Worm (Caenorhabditis elegans): ENCODE data around the gene srh-149.

Gene srh-149

DNA sequence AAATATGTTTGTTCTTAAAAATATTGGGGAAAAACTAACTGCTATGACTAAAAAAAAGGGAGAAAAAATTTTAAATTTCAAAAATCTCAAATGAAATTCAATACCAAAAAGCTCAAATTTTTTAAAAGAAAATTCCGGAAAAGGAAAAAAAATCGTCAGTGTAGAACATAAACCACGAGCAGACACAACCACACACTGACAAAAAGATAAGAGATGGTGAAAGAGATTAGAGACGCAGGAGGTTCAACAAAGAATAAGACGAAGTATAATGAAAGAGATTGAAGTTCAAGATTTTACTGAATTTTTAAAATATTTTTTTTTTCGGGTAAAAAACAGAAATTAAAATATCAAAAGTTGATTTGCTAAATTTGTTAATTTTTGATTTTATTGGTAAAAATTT lies 39.0 kb upstream of the srh-149 start:
- TF ChIP-seq nhr-25 (tag; optimal IDR thresholded peaks at IDR 0.05; ENCODE audit: borderline replicate concordance, insufficient read depth) (no peak), madf-9 (GFP tag; conservative IDR thresholded peaks at IDR 0.05) (no peak), fkh-10 (GFP tag; optimal IDR thresholded peaks at IDR 0.05) (no peak), unc-62 (GFP tag; optimal IDR thresholded peaks at IDR 0.05 in 1 of 2) (no peak), unc-62 (tag; optimal IDR thresholded peaks at IDR 0.05) (no peak), mdl-1 (tag; optimal IDR thresholded peaks at IDR 0.05) (peak in 1 of 2 experiments; percentile 36), ceh-82 (tag; optimal IDR thresholded peaks at IDR 0.05) (no peak), aly-2 (tag; optimal IDR thresholded peaks at IDR 0.05) (no peak), hlh-30 (tag; optimal IDR thresholded peaks at IDR 0.05; ENCODE audit: insufficient read depth) (peak; percentile 40), nhr-10 (tag; optimal IDR thresholded peaks at IDR 0.05) (no peak), dpl-1 (GFP tag; optimal IDR thresholded peaks at IDR 0.05) (no peak), spr-3 (GFP tag; optimal IDR thresholded peaks at IDR 0.05) (no peak), set-16 (GFP tag; IDR thresholded peaks at IDR 0.05) (no peak), pqm-1 (tag; optimal IDR thresholded peaks at IDR 0.05) (peak; percentile 59), nhr-42 (GFP tag; IDR thresholded peaks at IDR 0.05) (no peak), hlh-11 (tag; optimal IDR thresholded peaks at IDR 0.05) (peak; percentile 6), mep-1 (tag; optimal IDR thresholded peaks at IDR 0.05) (peak; percentile 16), ZK546.5 (tag; optimal IDR thresholded peaks at IDR 0.05) (no peak), snpc-1.2 (GFP tag; IDR thresholded peaks at IDR 0.05) (no peak), nhr-102 (tag; optimal IDR thresholded peaks at IDR 0.05) (no peak), cey-2 (tag; optimal IDR thresholded peaks at IDR 0.05; ENCODE audit: borderline replicate concordance, insufficient read depth) (no peak), nhr-28 (tag; optimal IDR thresholded peaks at IDR 0.05) (peak; percentile 81), arid-1 (GFP tag; conservative IDR thresholded peaks at IDR 0.05) (no peak), dmd-6 (GFP tag; IDR thresholded peaks at IDR 0.05) (peak; percentile 82), hmg-1.1 (GFP tag; IDR thresholded peaks at IDR 0.05) (no peak), lsy-2 (tag; optimal IDR thresholded peaks at IDR 0.05) (peak in 1 of 2 experiments; percentile 14), daf-16 (GFP tag; optimal IDR thresholded peaks at IDR 0.05) (no peak), daf-16 (tag; optimal IDR thresholded peaks at IDR 0.05) (peak; percentile 26), dve-1 (tag; optimal IDR thresholded peaks at IDR 0.05; ENCODE audit: insufficient read depth) (peak; percentile 55)

DNA sequence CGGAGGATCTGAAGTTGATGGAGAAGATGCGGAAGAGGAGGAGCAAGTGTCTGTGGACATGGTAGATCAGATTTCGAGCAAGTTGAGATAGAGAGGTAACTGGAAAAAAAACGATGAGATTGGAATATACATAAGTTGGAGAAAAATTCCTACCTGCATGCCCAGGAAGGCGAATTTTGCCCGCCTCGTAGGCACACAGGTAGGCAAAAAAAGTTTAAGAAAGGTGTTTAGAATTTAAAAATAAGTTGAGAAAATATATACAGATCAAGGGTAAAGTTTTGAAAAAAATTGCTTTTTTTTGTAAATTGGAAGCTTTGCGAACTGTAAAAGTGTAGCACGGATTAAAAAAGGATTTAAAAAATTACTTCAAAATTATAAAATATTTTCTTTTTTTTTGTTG lies 38.5 kb upstream of the srh-149 start, which contains the start of gene nhr-84:
nhr-84 (minus strand) TSS at position 101 of the 400 bp plus-strand sequence.
- TF ChIP-seq fkh-10 (GFP tag; optimal IDR thresholded peaks at IDR 0.05) (no peak), nhr-41 (GFP tag; IDR thresholded peaks at IDR 0.05) (no peak), lin-1 (GFP tag; IDR thresholded peaks at IDR 0.05) (no peak), mdt-29 (GFP tag; IDR thresholded peaks at IDR 0.05) (no peak), hmg-1.1 (GFP tag; IDR thresholded peaks at IDR 0.05) (no peak), tra-1 (GFP tag; IDR thresholded peaks at IDR 0.05) (no peak), snpc-4 (tag; optimal IDR thresholded peaks at IDR 0.05) (no peak)

DNA sequence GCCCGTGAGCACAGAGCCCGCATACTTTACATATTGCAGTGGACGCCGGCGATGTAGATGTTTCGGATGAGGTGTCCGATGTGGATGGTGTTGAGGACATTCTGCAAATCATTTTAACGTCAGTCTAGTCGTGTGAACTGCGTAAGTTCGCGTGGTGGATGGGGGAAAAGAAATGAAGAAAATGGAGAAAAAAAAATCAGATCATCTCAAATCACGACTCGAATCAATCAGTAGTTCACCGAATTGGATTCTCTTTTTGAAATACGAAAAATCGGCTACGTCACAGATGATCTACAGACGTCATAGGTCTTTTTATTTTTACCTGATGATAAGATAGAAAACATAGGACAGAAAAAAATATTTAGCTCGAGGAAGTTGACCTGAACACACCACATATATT lies 35.3 kb upstream of the srh-149 start, which contains the start of gene nhr-102:
nhr-102 (minus strand) TSS at position 101 of the 400 bp plus-strand sequence.
- TF ChIP-seq Y105C5A.15 (GFP tag; IDR thresholded peaks at IDR 0.05) (no peak), attf-4 (tag; optimal IDR thresholded peaks at IDR 0.05) (no peak), T26A8.4 (GFP tag; IDR thresholded peaks at IDR 0.05) (0 out of 2 replicates have a peak, but pooled peaks have one; percentile 26), dve-1 (tag; optimal IDR thresholded peaks at IDR 0.05; ENCODE audit: insufficient read depth) (peak; percentile 2)

DNA sequence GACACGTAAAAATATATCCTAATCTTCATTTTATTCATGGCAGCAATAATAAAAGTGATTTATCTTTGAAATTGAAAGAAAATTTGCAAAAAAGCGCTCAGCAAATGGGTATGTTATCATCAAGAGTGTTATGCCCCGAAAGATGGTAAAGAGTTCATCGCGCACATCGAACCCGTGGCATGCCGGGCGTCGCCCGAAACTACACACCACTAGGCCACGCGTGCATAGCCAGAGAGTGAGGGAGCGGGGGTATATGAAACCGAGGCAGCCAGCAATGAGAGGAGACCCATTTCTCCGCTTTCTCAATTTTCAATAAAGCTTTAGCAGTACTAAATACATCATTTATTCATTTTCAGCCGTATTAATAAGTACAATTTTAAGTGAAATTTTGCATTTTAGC lies 32.8 kb upstream of the srh-149 start:
- TF ChIP-seq nhr-77 (tag; optimal IDR thresholded peaks at IDR 0.05) (peak; percentile 79), R02D3.7 (tag; optimal IDR thresholded peaks at IDR 0.05) (no peak), ctbp-1 (GFP tag; IDR thresholded peaks at IDR 0.05) (peak; percentile 92), dve-1 (tag; optimal IDR thresholded peaks at IDR 0.05; ENCODE audit: insufficient read depth) (no peak), dpl-1 (GFP tag; optimal IDR thresholded peaks at IDR 0.05) (peak; percentile 55), daf-19 (GFP tag; conservative IDR thresholded peaks at IDR 0.05) (peak; percentile 96), fkh-10 (GFP tag; optimal IDR thresholded peaks at IDR 0.05) (no peak), nhr-10 (tag; optimal IDR thresholded peaks at IDR 0.05) (peak; percentile 27), sdz-12 (GFP tag; optimal IDR thresholded peaks at IDR 0.05) (peak; percentile 97), dmd-9 (GFP tag; IDR thresholded peaks at IDR 0.05) (peak; percentile 85), nhr-41 (GFP tag; IDR thresholded peaks at IDR 0.05) (peak; percentile 95), nhr-28 (tag; optimal IDR thresholded peaks at IDR 0.05) (peak; percentile 52), lir-3 (tag; optimal IDR thresholded peaks at IDR 0.05) (peak; percentile 89), ztf-11 (tag; optimal IDR thresholded peaks at IDR 0.05) (no peak), mxl-2 (GFP tag; conservative IDR thresholded peaks at IDR 0.05) (peak; percentile 86), nhr-111 (GFP tag; optimal IDR thresholded peaks at IDR 0.05) (peak; percentile 97)

Measured in whole organism, L4 larva.